Worm (Caenorhabditis elegans): ENCODE results near the gene nhx-5.

nhx-5 gene

ce11 chrX:10553048-10553447 is 23.7 kb upstream of the nhx-5 start:
- no peak for TF ChIP-seq cog-1 (tag; optimal IDR thresholded peaks at IDR 0.05)
- TF ChIP-seq med-1 (GFP tag; optimal IDR thresholded peaks at IDR 0.05; ENCODE audit: insufficient read depth): no peak
- TF ChIP-seq T22C8.4 (GFP tag; IDR thresholded peaks at IDR 0.05): no peak
- TF ChIP-seq klf-2 (GFP tag; conservative IDR thresholded peaks at IDR 0.05): no peak
- no peak for TF ChIP-seq ztf-29 (GFP tag; IDR thresholded peaks at IDR 0.05)
- no peak for TF ChIP-seq ref-1 (GFP tag; conservative IDR thresholded peaks at IDR 0.05)
- no peak for TF ChIP-seq tab-1 (GFP tag; IDR thresholded peaks at IDR 0.05)
- no peak for TF ChIP-seq ztf-23 (GFP tag; IDR thresholded peaks at IDR 0.05)
- no peak for TF ChIP-seq flt-1 (GFP tag; IDR thresholded peaks at IDR 0.05)

- TF ChIP-seq T22C8.4 (GFP tag; IDR thresholded peaks at IDR 0.05): peak; percentile 65
- peak; percentile 69 for TF ChIP-seq flt-1 (GFP tag; IDR thresholded peaks at IDR 0.05)
- peak; percentile 26; the same call in 1 of the 2 replicates for TF ChIP-seq tab-1 (GFP tag; IDR thresholded peaks at IDR 0.05)
- no peak for TF ChIP-seq klf-2 (GFP tag; conservative IDR thresholded peaks at IDR 0.05)
- TF ChIP-seq med-1 (GFP tag; optimal IDR thresholded peaks at IDR 0.05; ENCODE audit: insufficient read depth): no peak
- TF ChIP-seq ztf-23 (GFP tag; IDR thresholded peaks at IDR 0.05): peak; percentile 79
- peak; percentile 85 for TF ChIP-seq cog-1 (tag; optimal IDR thresholded peaks at IDR 0.05)
- TF ChIP-seq ztf-29 (GFP tag; IDR thresholded peaks at IDR 0.05): no peak
These were observed 21.4 kb upstream of the nhx-5 start, which contains the start of gene syd-2 for ce11 chrX:10555189-10555964. Gene syd-2 (minus strand): TSS chrX:10555239.

ce11 chrX:10556764-10557163 is 20.0 kb upstream of the nhx-5 start:
- no peak for TF ChIP-seq ztf-23 (GFP tag; IDR thresholded peaks at IDR 0.05)

ce11 chrX:10559203-10559602 is 17.6 kb upstream of the nhx-5 start, which contains the start of gene F59F5.7:
Gene F59F5.7 (plus strand): TSS chrX:10559503.
- no peak for TF ChIP-seq ref-1 (GFP tag; conservative IDR thresholded peaks at IDR 0.05)
- no peak for TF ChIP-seq ztf-23 (GFP tag; IDR thresholded peaks at IDR 0.05)
- no peak for TF ChIP-seq ztf-29 (GFP tag; IDR thresholded peaks at IDR 0.05)
- TF ChIP-seq klf-2 (GFP tag; conservative IDR thresholded peaks at IDR 0.05): no peak
- no peak for TF ChIP-seq T22C8.4 (GFP tag; IDR thresholded peaks at IDR 0.05)
- TF ChIP-seq cog-1 (tag; optimal IDR thresholded peaks at IDR 0.05): no peak
- TF ChIP-seq flt-1 (GFP tag; IDR thresholded peaks at IDR 0.05): no peak
- no peak for TF ChIP-seq tab-1 (GFP tag; IDR thresholded peaks at IDR 0.05)
- no peak for TF ChIP-seq med-1 (GFP tag; optimal IDR thresholded peaks at IDR 0.05; ENCODE audit: insufficient read depth)

ce11 chrX:10566775-10567174 is 10.0 kb upstream of the nhx-5 start:
- TF ChIP-seq tab-1 (GFP tag; IDR thresholded peaks at IDR 0.05) (no peak), cog-1 (tag; optimal IDR thresholded peaks at IDR 0.05) (no peak), med-1 (GFP tag; optimal IDR thresholded peaks at IDR 0.05; ENCODE audit: insufficient read depth) (no peak), ztf-29 (GFP tag; IDR thresholded peaks at IDR 0.05) (no peak), ztf-23 (GFP tag; IDR thresholded peaks at IDR 0.05) (no peak), flt-1 (GFP tag; IDR thresholded peaks at IDR 0.05) (no peak), T22C8.4 (GFP tag; IDR thresholded peaks at IDR 0.05) (no peak), klf-2 (GFP tag; conservative IDR thresholded peaks at IDR 0.05) (no peak), ref-1 (GFP tag; conservative IDR thresholded peaks at IDR 0.05) (no peak)

- TF ChIP-seq flt-1 (GFP tag; IDR thresholded peaks at IDR 0.05) (no peak), med-1 (GFP tag; optimal IDR thresholded peaks at IDR 0.05; ENCODE audit: insufficient read depth) (peak; percentile 11), T22C8.4 (GFP tag; IDR thresholded peaks at IDR 0.05) (peak; percentile 97), cog-1 (tag; optimal IDR thresholded peaks at IDR 0.05) (peak; percentile 93), ztf-23 (GFP tag; IDR thresholded peaks at IDR 0.05) (peak; percentile 56), klf-2 (GFP tag; conservative IDR thresholded peaks at IDR 0.05) (no peak), ref-1 (GFP tag; conservative IDR thresholded peaks at IDR 0.05) (peak; percentile 41; the same call in 1 of the 2 replicates), ztf-29 (GFP tag; IDR thresholded peaks at IDR 0.05) (peak; percentile 92), tab-1 (GFP tag; IDR thresholded peaks at IDR 0.05) (peak; percentile 67; the same call in 1 of the 2 replicates)
These were observed 8.2 kb upstream of the nhx-5 start for ce11 chrX:10568385-10569149.

- no peak for TF ChIP-seq ztf-29 (GFP tag; IDR thresholded peaks at IDR 0.05)
- TF ChIP-seq cog-1 (tag; optimal IDR thresholded peaks at IDR 0.05): no peak
These were observed 7.6 kb upstream of the nhx-5 start, which contains the start of gene bet-2 for ce11 chrX:10569185-10569584. Gene bet-2 (plus strand): TSS chrX:10569273.

- TF ChIP-seq cog-1 (tag; optimal IDR thresholded peaks at IDR 0.05) (peak; percentile 14), ztf-23 (GFP tag; IDR thresholded peaks at IDR 0.05) (no peak)
These were observed 343 bp upstream of the nhx-5 start for ce11 chrX:10576410-10576809.

ce11 chrX:10589465-10589864 is 12.7 kb downstream of the nhx-5 start, which contains the start of gene F57C7.4:
Gene F57C7.4 (minus strand): TSS chrX:10589565.
- TF ChIP-seq flt-1 (GFP tag; IDR thresholded peaks at IDR 0.05): no peak
- TF ChIP-seq T22C8.4 (GFP tag; IDR thresholded peaks at IDR 0.05): no peak
- TF ChIP-seq ztf-23 (GFP tag; IDR thresholded peaks at IDR 0.05): no peak
- no peak for TF ChIP-seq tab-1 (GFP tag; IDR thresholded peaks at IDR 0.05)
- no peak for TF ChIP-seq cog-1 (tag; optimal IDR thresholded peaks at IDR 0.05)
- no peak for TF ChIP-seq med-1 (GFP tag; optimal IDR thresholded peaks at IDR 0.05; ENCODE audit: insufficient read depth)
- TF ChIP-seq ref-1 (GFP tag; conservative IDR thresholded peaks at IDR 0.05): no peak

ce11 chrX:10590772-10591171 is 14.0 kb downstream of the nhx-5 start:
- TF ChIP-seq flt-1 (GFP tag; IDR thresholded peaks at IDR 0.05) (0 out of 2 replicates have a peak, but pooled peaks have one; percentile 37), T22C8.4 (GFP tag; IDR thresholded peaks at IDR 0.05) (no peak)
